Worm (Caenorhabditis elegans) whole organism, L1 larva: ENCODE data around the gene F02E8.4.

ENCODE experiments used
- C04F5.9 ChIP-seq: sonication (generic microtip); optimal IDR thresholded peaks from 2 replicates; lab custom pipeline; 2016; ENCODE audit warnings: missing genetic modification characterization, missing compliant biosample characterization
- C16A3.4 ChIP-seq: fragments of 150-350 bp; optimal IDR thresholded peaks from 2 replicates; lab custom pipeline; 2014; ENCODE audit warnings: missing biosample characterization, missing genetic modification characterization
- alr-1 ChIP-seq: fragments of 200-800 bp; sonication (Bioruptor generic); optimal IDR thresholded peaks from 2 replicates; lab custom pipeline; 2018; ENCODE audit warnings: borderline replicate concordance, mild to moderate bottlenecking, missing genetic modification characterization, missing compliant biosample characterization
- aly-2 ChIP-seq: fragments of 150-350 bp; optimal IDR thresholded peaks from 2 replicates; lab custom pipeline; 2014; ENCODE audit warnings: missing biosample characterization, missing genetic modification characterization
- ama-1 ChIP-seq: fragments of 150-350 bp; optimal IDR thresholded peaks from 2 replicates; lab custom pipeline; 2014
- ceh-63 ChIP-seq: fragments of 200-800 bp; sonication (Bioruptor generic); optimal IDR thresholded peaks from 2 replicates; lab custom pipeline; 2018; ENCODE audit warnings: mild to moderate bottlenecking, missing genetic modification characterization, missing compliant biosample characterization
- ceh-8 ChIP-seq: fragments of 200-800 bp; sonication (Bioruptor generic); optimal IDR thresholded peaks from 2 replicates; lab custom pipeline; 2018; ENCODE audit warnings: mild to moderate bottlenecking, missing genetic modification characterization, moderate library complexity, missing compliant biosample characterization
- ceh-82 ChIP-seq, 3 experiments: fragments of 150-350 bp in 1 of 3; sonication (generic microtip) in 2 of 3; optimal IDR thresholded peaks; 2 replicates each; lab custom pipeline; 2014 to 2017; ENCODE audit warnings: missing biosample characterization in 3 of 3, missing genetic modification characterization in 3 of 3
- ceh-90 ChIP-seq: sonication (generic microtip); optimal IDR thresholded peaks from 2 replicates; lab custom pipeline; 2016; ENCODE audit warnings: missing genetic modification characterization, missing compliant biosample characterization
- ces-1 ChIP-seq: fragments of 150-350 bp; optimal IDR thresholded peaks from 2 replicates; lab custom pipeline; 2014; ENCODE audit warnings: missing biosample characterization, missing genetic modification reagents, missing genetic modification characterization
- dpl-1 ChIP-seq, 3 experiments: fragments of 150-350 bp in 2 of 3; sonication (generic microtip) in 1 of 3; optimal IDR thresholded peaks; 2 replicates each; lab custom pipeline; 2014 to 2017; ENCODE audit warnings: missing biosample characterization in 3 of 3, missing genetic modification characterization in 3 of 3, missing genetic modification reagents in 3 of 3
- dsc-1 ChIP-seq: sonication (generic microtip); optimal IDR thresholded peaks from 2 replicates; lab custom pipeline; 2016; ENCODE audit warnings: mild to moderate bottlenecking, missing genetic modification characterization, missing compliant biosample characterization
- efl-1 ChIP-seq, 4 experiments: fragments of 150-350 bp; optimal IDR thresholded peaks in 3 of 4; peaks in 1 of 4; 1 replicate in 1 of 4; 2 replicates in 3 of 4; lab custom pipeline; 2014; ENCODE audit warnings: missing biosample characterization in 2 of 4, missing genetic modification characterization in 2 of 4, missing genetic modification reagents in 2 of 4
- egl-13 ChIP-seq: sonication (generic microtip); optimal IDR thresholded peaks from 2 replicates; lab custom pipeline; 2016; ENCODE audit warnings: missing genotype, missing genetic modification reagents, missing genetic modification characterization, missing compliant biosample characterization
- egl-27 ChIP-seq, 2 experiments: fragments of 150-350 bp in 1 of 2; sonication (generic microtip); optimal IDR thresholded peaks; 3 replicates each; lab custom pipeline; 2017 to 2018; ENCODE audit warnings: missing biosample characterization in 2 of 2, missing genetic modification characterization in 2 of 2, missing genetic modification reagents in 2 of 2
- elt-2 ChIP-seq: sonication (generic microtip); optimal IDR thresholded peaks from 2 replicates; lab custom pipeline; 2016; ENCODE audit warnings: missing genetic modification characterization, mild to moderate bottlenecking, inconsistent platforms, missing compliant biosample characterization, missing genetic modification reagents
- elt-3 ChIP-seq, 6 experiments: fragments of 150-350 bp in 1 of 6; sonication (generic microtip); optimal IDR thresholded peaks; 2 replicates each; lab custom pipeline; 2017 to 2018; ENCODE audit warnings: missing biosample characterization in 6 of 6, missing genetic modification characterization in 6 of 6, inconsistent platforms in 1 of 6
- fkh-10 ChIP-seq: sonication (generic microtip); optimal IDR thresholded peaks from 2 replicates; lab custom pipeline; 2017; ENCODE audit warnings: missing biosample characterization, missing genetic modification reagents, missing genetic modification characterization
- fkh-4 ChIP-seq: sonication (generic microtip); optimal IDR thresholded peaks from 2 replicates; lab custom pipeline; 2016; ENCODE audit warnings: missing compliant biosample characterization, missing genetic modification characterization, borderline replicate concordance
- fkh-8 ChIP-seq: sonication (generic microtip); optimal IDR thresholded peaks from 2 replicates; lab custom pipeline; 2016; ENCODE audit warnings: mild to moderate bottlenecking, missing genetic modification characterization, missing compliant biosample characterization
- fos-1 ChIP-seq: fragments of 150-350 bp; optimal IDR thresholded peaks from 2 replicates; lab custom pipeline; 2014; ENCODE audit warnings: missing biosample characterization, missing genetic modification characterization
- grh-1 ChIP-seq: fragments of 200-800 bp; sonication (Bioruptor generic); IDR thresholded peaks from 2 replicates; pipeline ENCODE4 v1.3.6; 2022; ENCODE audit warnings: missing genetic modification reagents, missing genetic modification characterization, missing compliant biosample characterization
- hpl-2 ChIP-seq: fragments of 150-350 bp; optimal IDR thresholded peaks from 2 replicates; lab custom pipeline; 2014; ENCODE audit warnings: missing biosample characterization, missing genetic modification reagents, missing genetic modification characterization
- irx-1 ChIP-seq: sonication (generic microtip); optimal IDR thresholded peaks from 2 replicates; lab custom pipeline; 2016; ENCODE audit warnings: missing genetic modification characterization, missing compliant biosample characterization
- lin-15B ChIP-seq: fragments of 150-350 bp; sonication (generic microtip); optimal IDR thresholded peaks from 3 replicates; lab custom pipeline; 2014; ENCODE audit warnings: missing biosample characterization, missing genetic modification characterization
- lin-35 ChIP-seq, 2 experiments: fragments of 150-350 bp; optimal IDR thresholded peaks; 2 replicates each; lab custom pipeline; 2014; ENCODE audit warnings: missing biosample characterization in 2 of 2, missing genetic modification characterization in 2 of 2, missing genetic modification reagents in 2 of 2
- lir-3 ChIP-seq: sonication (generic microtip); optimal IDR thresholded peaks from 2 replicates; lab custom pipeline; 2016; ENCODE audit warnings: mild to moderate bottlenecking, missing genetic modification characterization, moderate library complexity, missing compliant biosample characterization; ENCODE audit not compliant: poor library complexity
- mef-2 ChIP-seq: fragments of 150-350 bp; optimal IDR thresholded peaks from 2 replicates; lab custom pipeline; 2014; ENCODE audit warnings: missing biosample characterization, missing genetic modification characterization
- mep-1 ChIP-seq: fragments of 150-350 bp; optimal IDR thresholded peaks from 2 replicates; lab custom pipeline; 2014; ENCODE audit warnings: missing biosample characterization, missing genetic modification characterization
- nhr-11 ChIP-seq: fragments of 150-350 bp; optimal IDR thresholded peaks from 2 replicates; lab custom pipeline; 2014; ENCODE audit warnings: missing biosample characterization, missing genetic modification characterization
- nhr-12 ChIP-seq: sonication (generic microtip); optimal IDR thresholded peaks from 2 replicates; lab custom pipeline; 2017; ENCODE audit warnings: missing biosample characterization, missing genetic modification characterization
- nhr-20 ChIP-seq: sonication (generic microtip); optimal IDR thresholded peaks from 2 replicates; lab custom pipeline; 2016; ENCODE audit warnings: mild to moderate bottlenecking, missing genetic modification characterization, missing compliant biosample characterization
- nhr-28 ChIP-seq: fragments of 150-350 bp; optimal IDR thresholded peaks from 2 replicates; lab custom pipeline; 2014; ENCODE audit warnings: missing biosample characterization, missing genetic modification characterization
- nhr-47 ChIP-seq: sonication (generic microtip); optimal IDR thresholded peaks from 2 replicates; lab custom pipeline; 2016; ENCODE audit warnings: mild to moderate bottlenecking, missing genetic modification characterization, moderate library complexity, missing compliant biosample characterization
- nhr-77 ChIP-seq: fragments of 150-350 bp; optimal IDR thresholded peaks from 2 replicates; lab custom pipeline; 2014; ENCODE audit warnings: missing biosample characterization, missing genetic modification characterization
- nhr-84 ChIP-seq: sonication (generic microtip); optimal IDR thresholded peaks from 2 replicates; lab custom pipeline; 2017; ENCODE audit warnings: missing biosample characterization, missing genetic modification characterization
- pag-3 ChIP-seq: sonication (generic microtip); optimal IDR thresholded peaks from 2 replicates; lab custom pipeline; 2017; ENCODE audit warnings: missing genetic modification characterization, mild to moderate bottlenecking, missing compliant biosample characterization, antibody characterized with exemption, borderline replicate concordance; ENCODE audit not compliant: insufficient read depth
- pax-3 ChIP-seq: fragments of 200-800 bp; sonication (Bioruptor generic); optimal IDR thresholded peaks from 2 replicates; lab custom pipeline; 2018; ENCODE audit warnings: mild to moderate bottlenecking, missing genetic modification characterization, moderate library complexity, missing compliant biosample characterization
- pqm-1 ChIP-seq: sonication (generic microtip); optimal IDR thresholded peaks from 3 replicates; lab custom pipeline; 2017; ENCODE audit warnings: missing biosample characterization, missing genetic modification characterization
- snpc-4 ChIP-seq: fragments of 150-350 bp; optimal IDR thresholded peaks from 2 replicates; lab custom pipeline; 2014; ENCODE audit warnings: missing biosample characterization, missing genetic modification characterization
- sox-4 ChIP-seq: sonication (generic microtip); optimal IDR thresholded peaks from 2 replicates; lab custom pipeline; 2016; ENCODE audit warnings: missing genetic modification characterization, missing compliant biosample characterization
- sup-37 ChIP-seq: fragments of 200-800 bp; sonication (Bioruptor generic); optimal IDR thresholded peaks from 2 replicates; lab custom pipeline; 2018; ENCODE audit warnings: mild to moderate bottlenecking, missing genetic modification characterization, missing compliant biosample characterization
- swsn-7 ChIP-seq: sonication (generic microtip); optimal IDR thresholded peaks from 2 replicates; lab custom pipeline; 2016; ENCODE audit warnings: missing genetic modification characterization, missing compliant biosample characterization
- tbx-2 ChIP-seq: sonication (generic microtip); optimal IDR thresholded peaks from 2 replicates; lab custom pipeline; 2016; ENCODE audit warnings: missing genetic modification characterization, missing compliant biosample characterization
- tlp-1 ChIP-seq: fragments of 150-350 bp; optimal IDR thresholded peaks from 2 replicates; lab custom pipeline; 2014; ENCODE audit warnings: missing biosample characterization, missing genetic modification characterization
- unc-130 ChIP-seq: fragments of 150-350 bp; optimal IDR thresholded peaks from 2 replicates; lab custom pipeline; 2017; ENCODE audit warnings: missing biosample characterization, missing genetic modification characterization, inconsistent platforms
- unc-30 ChIP-seq: sonication (generic microtip); optimal IDR thresholded peaks from 2 replicates; lab custom pipeline; 2017; ENCODE audit warnings: missing biosample characterization, missing genetic modification characterization
- unc-98 ChIP-seq: fragments of 200-800 bp; sonication (Bioruptor generic); IDR thresholded peaks from 2 replicates; pipeline ENCODE4 v1.3.6; 2022; ENCODE audit warnings: missing genetic modification characterization, missing compliant biosample characterization
- zip-4 ChIP-seq: fragments of 200-800 bp; sonication (Bioruptor generic); optimal IDR thresholded peaks from 2 replicates; lab custom pipeline; 2018; ENCODE audit warnings: mild to moderate bottlenecking, missing genetic modification characterization, moderate library complexity, missing compliant biosample characterization

The F02E8.4 gene

ce11 chrX:4444843-4445242, 9.1 kb upstream of the F02E8.4 start (continued):
- TF ChIP-seq efl-1 (optimal IDR thresholded peaks at IDR 0.05; lab: Kevin White, UChicago) (no peak), efl-1 (GFP tag; optimal IDR thresholded peaks at IDR 0.05 in 1 of 2; lab: Kevin White, UChicago) (peak in 1 of 2 experiments; percentile 48), zip-4 (GFP tag; lab: Kevin White, UChicago) (no peak), sox-4 (tag; lab: Kevin White, UChicago) (no peak), unc-98 (GFP tag; lab: Robert Waterston, UW) (no peak), egl-13 (no peak), nhr-84 (tag; lab: Kevin White, UChicago) (no peak), fkh-10 (no peak), fos-1 (tag; lab: Kevin White, UChicago) (no peak), lin-35 (GFP tag; optimal IDR thresholded peaks at IDR 0.05; lab: Kevin White, UChicago) (peak in 1 of 2 experiments; percentile 56), lin-15B (tag; lab: Kevin White, UChicago) (no peak), fkh-4 (no peak), nhr-28 (tag; lab: Kevin White, UChicago) (no peak), swsn-7 (tag; lab: Kevin White, UChicago) (peak; percentile 30), aly-2 (tag; lab: Kevin White, UChicago) (no peak), unc-130 (tag; lab: Kevin White, UChicago) (peak; percentile 47), mep-1 (no peak), mef-2 (tag; lab: Kevin White, UChicago) (no peak), ces-1 (GFP tag; lab: Kevin White, UChicago) (no peak), unc-30 (tag; lab: Kevin White, UChicago) (no peak), nhr-20 (peak; percentile 44), C16A3.4 (tag; lab: Kevin White, UChicago) (peak; percentile 73), ceh-90 (tag; lab: Kevin White, UChicago) (no peak), irx-1 (tag; lab: Kevin White, UChicago) (no peak), pag-3 (tag; lab: Kevin White, UChicago) (no peak), ceh-63 (no peak), tbx-2 (tag; lab: Kevin White, UChicago) (no peak), ceh-82 (tag; optimal IDR thresholded peaks at IDR 0.05; lab: Kevin White, UChicago) (peak in 1 of 3 experiments; percentile 17), pqm-1 (tag; lab: Kevin White, UChicago) (no peak), lir-3 (tag; lab: Kevin White, UChicago) (no peak), C04F5.9 (no peak), nhr-47 (tag; lab: Kevin White, UChicago) (no peak), nhr-11 (tag; lab: Kevin White, UChicago) (no peak), elt-3 (tag; optimal IDR thresholded peaks at IDR 0.05; lab: Kevin White, UChicago) (no peak), dsc-1 (tag; lab: Kevin White, UChicago) (peak; percentile 16), elt-2 (tag; lab: Kevin White, UChicago) (no peak), tlp-1 (tag; lab: Kevin White, UChicago) (no peak)

ce11 chrX:4448283-4448682, 5.6 kb upstream of the F02E8.4 start, which contains the start of gene mltn-13:
mltn-13 (minus strand) TSS chrX:4448383.
- TF ChIP-seq egl-27 (tag; optimal IDR thresholded peaks at IDR 0.05; lab: Kevin White, UChicago), result no peak
- TF ChIP-seq pqm-1 (tag; lab: Kevin White, UChicago), result no peak
- TF ChIP-seq grh-1, result no peak
- no peak for TF ChIP-seq pax-3 (tag; lab: Kevin White, UChicago)
- TF ChIP-seq sup-37 (GFP tag; lab: Kevin White, UChicago), result no peak
- TF ChIP-seq ceh-8 (GFP tag; lab: Kevin White, UChicago), result no peak
- no peak for TF ChIP-seq dpl-1 (GFP tag; optimal IDR thresholded peaks at IDR 0.05; lab: Kevin White, UChicago)
- no peak for TF ChIP-seq nhr-12 (tag; lab: Kevin White, UChicago)
- no peak for TF ChIP-seq nhr-77
- TF ChIP-seq fkh-8 (tag; lab: Kevin White, UChicago), result no peak
- no peak for TF ChIP-seq hpl-2 (GFP tag; lab: Kevin White, UChicago)
- no peak for TF ChIP-seq mep-1
- no peak for TF ChIP-seq nhr-11 (tag; lab: Kevin White, UChicago)
- TF ChIP-seq snpc-4 (tag; lab: Kevin White, UChicago), result no peak
- no peak for TF ChIP-seq unc-130 (tag; lab: Kevin White, UChicago)
- TF ChIP-seq ama-1 (lab: Kevin White, UChicago), result no peak
- no peak for TF ChIP-seq alr-1
- TF ChIP-seq egl-13, result no peak
